Fruit fly (Drosophila melanogaster) whole organism, embryonic: ENCODE data around the gene CG44004.

Experiments used
- B-H2 ChIP-seq: fragments of 200-800 bp; sonication (Bioruptor generic); optimal IDR thresholded peaks from 2 replicates; lab custom pipeline; 2018; ENCODE audit warnings: missing biosample characterization, mild to moderate bottlenecking, missing genetic modification characterization
- Bteb2 ChIP-seq: fragments of 200-800 bp; sonication (Bioruptor generic); optimal IDR thresholded peaks from 2 replicates; lab custom pipeline; 2016; ENCODE audit warnings: missing biosample characterization, missing genetic modification characterization
- CG10543 ChIP-seq: fragments of 200-800 bp; sonication (Bioruptor generic); optimal IDR thresholded peaks from 3 replicates; lab custom pipeline; 2017; ENCODE audit warnings: missing biosample characterization, mild to moderate bottlenecking, missing genetic modification characterization, moderate library complexity
- CG12769 ChIP-seq: fragments of 200-800 bp; sonication (Bioruptor generic); optimal IDR thresholded peaks from 2 replicates; lab custom pipeline; 2019; ENCODE audit warnings: missing biosample characterization, mild to moderate bottlenecking, missing genetic modification characterization, moderate library complexity
- CG13894 ChIP-seq: fragments of 200-800 bp; sonication (Bioruptor generic); optimal IDR thresholded peaks from 3 replicates; lab custom pipeline; 2018; ENCODE audit warnings: missing biosample characterization, mild to moderate bottlenecking, missing genetic modification characterization, moderate library complexity
- CG32767 ChIP-seq: fragments of 200-800 bp; sonication (Bioruptor generic); IDR thresholded peaks from 2 replicates; pipeline ENCODE4 v1.3.6; 2022; ENCODE audit warnings: missing biosample characterization, missing genetic modification characterization
- CG32772 ChIP-seq: fragments of 200-800 bp; sonication (Bioruptor generic); IDR thresholded peaks from 2 replicates; pipeline ENCODE4 v1.3.6; 2022; ENCODE audit warnings: missing biosample characterization, missing genetic modification characterization
- CG6765 ChIP-seq: fragments of 200-800 bp; sonication (Bioruptor generic); optimal IDR thresholded peaks from 3 replicates; lab custom pipeline; 2017; ENCODE audit warnings: missing biosample characterization, mild to moderate bottlenecking, missing genetic modification characterization
- CG7987 ChIP-seq: fragments of 200-800 bp; sonication (Bioruptor generic); optimal IDR thresholded peaks from 2 replicates; lab custom pipeline; 2018; ENCODE audit warnings: missing biosample characterization, mild to moderate bottlenecking, missing genetic modification characterization, moderate library complexity
- CG8089 ChIP-seq: fragments of 200-800 bp; sonication (Bioruptor generic); optimal IDR thresholded peaks from 3 replicates; lab custom pipeline; 2016; ENCODE audit warnings: missing biosample characterization, missing genetic modification characterization
- Deaf1 ChIP-seq: fragments of 200-800 bp; optimal IDR thresholded peaks from 3 replicates; lab custom pipeline; 2019; ENCODE audit warnings: missing biosample characterization, mild to moderate bottlenecking, missing genetic modification characterization, moderate library complexity
- GATAe ChIP-seq: fragments of 200-800 bp; sonication (Bioruptor generic); conservative IDR thresholded peaks from 2 replicates; pipeline ENCODE4 v1.3.6; 2022; ENCODE audit warnings: missing biosample characterization, missing genetic modification characterization
- Gsc ChIP-seq: fragments of 200-800 bp; sonication (Bioruptor generic); IDR thresholded peaks from 2 replicates; pipeline ENCODE4 v1.3.6; 2022; ENCODE audit warnings: missing biosample characterization, missing genetic modification characterization
- HmgZ ChIP-seq: fragments of 200-800 bp; sonication (Bioruptor generic); optimal IDR thresholded peaks from 2 replicates; lab custom pipeline; 2018; ENCODE audit warnings: missing biosample characterization, mild to moderate bottlenecking, missing genetic modification characterization
- Hmr ChIP-seq: fragments of 200-800 bp; sonication (Bioruptor generic); optimal IDR thresholded peaks from 3 replicates; lab custom pipeline; 2017; ENCODE audit warnings: mild to moderate bottlenecking, missing biosample characterization, missing genetic modification reagents, missing genetic modification characterization
- Hr3 ChIP-seq: fragments of 200-800 bp; sonication (Bioruptor generic); optimal IDR thresholded peaks from 3 replicates; lab custom pipeline; 2016; ENCODE audit warnings: missing biosample characterization, missing genetic modification characterization
- Hr78 ChIP-seq, 2 experiments: fragments of 200-800 bp in 1 of 2; fragments of >200 bp in 1 of 2; sonication (Bioruptor generic) in 1 of 2; optimal IDR thresholded peaks; 2 replicates each; lab custom pipeline; 2017 to 2019; ENCODE audit warnings: missing biosample characterization in 2 of 2, missing genetic modification characterization in 2 of 2, mild to moderate bottlenecking in 1 of 2, moderate library complexity in 1 of 2
- Med ChIP-seq: fragments of 200-800 bp; sonication (Bioruptor generic); peaks from one replicate; lab custom pipeline; 2016; ENCODE audit warnings: missing biosample characterization, missing genetic modification characterization, mild to moderate bottlenecking, inconsistent platforms, moderate library complexity
- Nf-YB ChIP-seq: fragments of 200-800 bp; sonication (Bioruptor generic); optimal IDR thresholded peaks from 3 replicates; lab custom pipeline; 2019; ENCODE audit warnings: missing biosample characterization, mild to moderate bottlenecking, missing genetic modification characterization, moderate library complexity
- Pdp1 ChIP-seq, 2 experiments: fragments of 200-800 bp; sonication (Bioruptor generic); optimal IDR thresholded peaks; 3 replicates each; lab custom pipeline; 2016; ENCODE audit warnings: missing biosample characterization in 2 of 2, missing genetic modification characterization in 2 of 2, mild to moderate bottlenecking in 1 of 2, moderate library complexity in 1 of 2
- Rfx ChIP-seq: fragments of 200-800 bp; sonication (Bioruptor generic); IDR thresholded peaks from 2 replicates; pipeline ENCODE4 v1.3.6; 2022; ENCODE audit warnings: missing biosample characterization, missing genetic modification characterization
- Trl ChIP-seq, 3 experiments: fragments of >200 bp in 2 of 3; fragments of 200-800 bp in 1 of 3; sonication (Bioruptor generic) in 1 of 3; optimal IDR thresholded peaks; 2 replicates in 1 of 3; 3 replicates in 2 of 3; lab custom pipeline; 2016 to 2017; ENCODE audit warnings: missing biosample characterization in 1 of 3, missing genetic modification characterization in 1 of 3
- abd-A ChIP-seq: fragments of 200-800 bp; sonication (Bioruptor generic); optimal IDR thresholded peaks from 3 replicates; lab custom pipeline; 2019; ENCODE audit warnings: missing biosample characterization, mild to moderate bottlenecking, missing genetic modification characterization, moderate library complexity
- cg ChIP-seq: fragments of 200-800 bp; sonication (Bioruptor generic); optimal IDR thresholded peaks from 3 replicates; lab custom pipeline; 2019; ENCODE audit warnings: missing biosample characterization, mild to moderate bottlenecking, missing genetic modification characterization, moderate library complexity
- ci ChIP-seq: fragments of 200-800 bp; sonication (Bioruptor generic); IDR thresholded peaks from 3 replicates; pipeline ENCODE4 v1.3.6; 2022; ENCODE audit warnings: missing biosample characterization, missing genetic modification characterization
- crol ChIP-seq: fragments of 200-800 bp; sonication (Bioruptor generic); IDR thresholded peaks from 2 replicates; pipeline ENCODE4 v1.3.6; 2022; ENCODE audit warnings: missing biosample characterization, missing genetic modification characterization
- cwo ChIP-seq: fragments of 200-800 bp; sonication (Bioruptor generic); optimal IDR thresholded peaks from 3 replicates; lab custom pipeline; 2017; ENCODE audit warnings: missing biosample characterization, missing genetic modification characterization, mild to moderate bottlenecking, moderate library complexity, missing genetic modification reagents
- dan ChIP-seq: fragments of 200-800 bp; sonication (Bioruptor generic); IDR thresholded peaks from 2 replicates; pipeline ENCODE4 v1.3.6; 2022; ENCODE audit warnings: missing biosample characterization, missing genetic modification characterization
- dm ChIP-seq: fragments of 200-800 bp; sonication (Bioruptor generic); optimal IDR thresholded peaks from 3 replicates; lab custom pipeline; 2016; ENCODE audit warnings: missing biosample characterization, missing genetic modification characterization
- exex ChIP-seq: fragments of 200-800 bp; sonication (Bioruptor generic); optimal IDR thresholded peaks from 4 replicates; lab custom pipeline; 2018; ENCODE audit warnings: missing biosample characterization, mild to moderate bottlenecking, missing genetic modification characterization, moderate library complexity
- ftz-f1 ChIP-seq: fragments of 200-800 bp; sonication (Bioruptor generic); optimal IDR thresholded peaks from 2 replicates; lab custom pipeline; 2016; ENCODE audit warnings: missing biosample characterization, missing genetic modification characterization
- grn ChIP-seq: fragments of 200-800 bp; sonication (Bioruptor generic); optimal IDR thresholded peaks from 3 replicates; lab custom pipeline; 2017; ENCODE audit warnings: missing biosample characterization, missing genetic modification characterization
- gro ChIP-seq: fragments of 200-800 bp; sonication (Bioruptor generic); optimal IDR thresholded peaks from 2 replicates; lab custom pipeline; 2016; ENCODE audit warnings: missing biosample characterization, missing genetic modification characterization
- inv ChIP-seq: fragments of 200-800 bp; sonication (Bioruptor generic); IDR thresholded peaks from 2 replicates; pipeline ENCODE4 v1.3.6; 2022; ENCODE audit warnings: missing biosample characterization, missing genetic modification characterization; ENCODE audit not compliant: partially characterized antibody
- kah ChIP-seq: fragments of 200-800 bp; sonication (Bioruptor generic); optimal IDR thresholded peaks from 2 replicates; lab custom pipeline; 2018; ENCODE audit warnings: missing biosample characterization, mild to moderate bottlenecking, missing genetic modification characterization
- nom ChIP-seq: fragments of 200-800 bp; sonication (Bioruptor generic); optimal IDR thresholded peaks from 2 replicates; lab custom pipeline; 2017; ENCODE audit warnings: missing biosample characterization, missing genetic modification characterization, mild to moderate bottlenecking, moderate library complexity, missing genetic modification reagents
- rib ChIP-seq: fragments of 200-800 bp; sonication (Bioruptor generic); IDR thresholded peaks from 2 replicates; pipeline ENCODE4 v1.3.6; 2022; ENCODE audit warnings: missing biosample characterization, missing genetic modification characterization
- sd ChIP-seq: fragments of 200-800 bp; sonication (Bioruptor generic); optimal IDR thresholded peaks from 3 replicates; lab custom pipeline; 2018; ENCODE audit warnings: missing biosample characterization, mild to moderate bottlenecking, missing genetic modification characterization, moderate library complexity
- sens ChIP-seq: fragments of 200-800 bp; sonication (Bioruptor generic); peaks from one replicate; lab custom pipeline; 2016; ENCODE audit warnings: missing biosample characterization, missing genetic modification characterization
- sqz ChIP-seq: fragments of 200-800 bp; sonication (Bioruptor generic); optimal IDR thresholded peaks from 3 replicates; lab custom pipeline; 2018; ENCODE audit warnings: missing biosample characterization, mild to moderate bottlenecking, missing genetic modification characterization
- sug ChIP-seq: fragments of 200-800 bp; optimal IDR thresholded peaks from 2 replicates; lab custom pipeline; 2019; ENCODE audit warnings: missing biosample characterization, mild to moderate bottlenecking, missing genetic modification characterization, moderate library complexity
- tna ChIP-seq: fragments of 200-800 bp; sonication (Bioruptor generic); IDR thresholded peaks from 2 replicates; pipeline ENCODE4 v1.3.6; 2022; ENCODE audit warnings: missing biosample characterization, missing genetic modification characterization; ENCODE audit not compliant: partially characterized antibody
- z ChIP-seq: fragments of 200-800 bp; sonication (Bioruptor generic); IDR thresholded peaks from 3 replicates; pipeline ENCODE4 v1.3.6; 2022; ENCODE audit warnings: missing biosample characterization, missing genetic modification characterization

The CG44004 gene

dm6 chr3L:18022479-18022950 is 51.1 kb downstream of the CG44004 start (continued):
- TF ChIP-seq ftz-f1 (GFP tag; lab: Kevin White, UChicago) = peak; percentile 99
- TF ChIP-seq sug (tag; lab: Kevin White, UChicago) = peak; percentile 99
- peak; percentile 79 for TF ChIP-seq cg (GFP tag; lab: Kevin White, UChicago)
- peak; percentile 66 for TF ChIP-seq gro (GFP tag; lab: Kevin White, UChicago)
- peak; percentile 67 for TF ChIP-seq HmgZ
- peak; percentile 8 for TF ChIP-seq Hr3 (GFP tag; lab: Kevin White, UChicago)
- TF ChIP-seq CG13894 (tag; lab: Kevin White, UChicago) = peak; percentile 46
- TF ChIP-seq CG32772 (GFP tag; lab: Robert Waterston, UW) = peak; percentile 40; the same call in 1 of the 2 replicates
- no peak for TF ChIP-seq kah (GFP tag; lab: Kevin White, UChicago)
- peak; percentile 7 for TF ChIP-seq Nf-YB (GFP tag; lab: Kevin White, UChicago)
- TF ChIP-seq GATAe = peak; percentile 79
- peak; percentile 89 for TF ChIP-seq CG10543 (GFP tag; lab: Kevin White, UChicago)
- TF ChIP-seq sd = peak; percentile 96
- peak; percentile 16; the same call in 1 of the 2 replicates for TF ChIP-seq Rfx (GFP tag; lab: Robert Waterston, UW)
- no peak for TF ChIP-seq CG32767 (GFP tag; lab: Robert Waterston, UW)
- peak; percentile 39 for TF ChIP-seq CG12769 (tag; lab: Kevin White, UChicago)
- TF ChIP-seq CG8089 = no peak
- TF ChIP-seq grn (GFP tag; lab: Kevin White, UChicago) = peak; percentile 92
- TF ChIP-seq ci = 0 out of 3 replicates have a peak, but pooled peaks have one; percentile 16
- TF ChIP-seq cwo (GFP tag; lab: Kevin White, UChicago) = peak; percentile 77
- TF ChIP-seq CG6765 (GFP tag; lab: Kevin White, UChicago) = peak; percentile 7
- peak; percentile 47 for TF ChIP-seq Hmr (GFP tag; lab: Kevin White, UChicago)
- TF ChIP-seq dm (GFP tag; lab: Kevin White, UChicago) = no peak
- TF ChIP-seq inv (GFP tag; lab: Robert Waterston, UW) = no peak
- peak; percentile 90 for TF ChIP-seq sqz
- TF ChIP-seq Pdp1 (GFP tag; optimal IDR thresholded peaks at IDR 0.05; lab: Kevin White, UChicago) = peak in 1 of 2 experiments; percentile 75
- TF ChIP-seq Bteb2 (GFP tag; lab: Kevin White, UChicago) = no peak
- peak; percentile 65 for TF ChIP-seq crol (GFP tag; lab: Robert Waterston, UW)
- peak; percentile 77 for TF ChIP-seq Deaf1 (tag; lab: Kevin White, UChicago)
- TF ChIP-seq z = peak; percentile 50; the same call in 2 of the 3 replicates
- peak; percentile 75 for TF ChIP-seq Med (GFP tag; lab: Kevin White, UChicago)
- TF ChIP-seq nom (GFP tag; lab: Kevin White, UChicago) = peak; percentile 8
- peak; percentile 52 for TF ChIP-seq sens (GFP tag; lab: Kevin White, UChicago)
- TF ChIP-seq Gsc = no peak
- TF ChIP-seq B-H2 (GFP tag; lab: Kevin White, UChicago) = peak; percentile 31
- TF ChIP-seq Hr78 (GFP tag; optimal IDR thresholded peaks at IDR 0.05; lab: Kevin White, UChicago) = peak in 1 of 2 experiments; percentile 69
- TF ChIP-seq CG7987 (GFP tag; lab: Kevin White, UChicago) = peak; percentile 40
- TF ChIP-seq rib (GFP tag; lab: Robert Waterston, UW) = peak; percentile 69; the same call in 1 of the 2 replicates
- TF ChIP-seq Trl (optimal IDR thresholded peaks at IDR 0.05; lab: Kevin White, UChicago) = peak; percentile 89 to 99
- TF ChIP-seq Trl (GFP tag; optimal IDR thresholded peaks at IDR 0.05; lab: Kevin White, UChicago) = no peak
- TF ChIP-seq tna (GFP tag; lab: Robert Waterston, UW) = no peak
- TF ChIP-seq exex (tag; lab: Kevin White, UChicago) = peak; percentile 83
- TF ChIP-seq abd-A (tag; lab: Kevin White, UChicago) = peak; percentile 83
- TF ChIP-seq dan (GFP tag; lab: Robert Waterston, UW) = no peak
- TF ChIP-seq, all 482 proteins: peak for 49
